Fruit fly (Drosophila melanogaster): Measurements from ENCODE around the gene Pi4KIIIalpha.

dm6 chrX:2581793-2582503 lies 42.7 kb upstream of the Pi4KIIIalpha start:
- TF ChIP-seq phol (tag; optimal IDR thresholded peaks at IDR 0.05): peak; percentile 59
- TF ChIP-seq Dp (GFP tag; optimal IDR thresholded peaks at IDR 0.05): no peak
- 0 out of 2 replicates have a peak, but pooled peaks have one; percentile 18 for TF ChIP-seq Lim3 (GFP tag; IDR thresholded peaks at IDR 0.05)
- TF ChIP-seq CG32767 (GFP tag; IDR thresholded peaks at IDR 0.05): peak; percentile 78
- peak; percentile 86 for TF ChIP-seq vvl (GFP tag; IDR thresholded peaks at IDR 0.05)
- peak; percentile 6 for TF ChIP-seq CG11723 (GFP tag; optimal IDR thresholded peaks at IDR 0.05)
- TF ChIP-seq NFAT (GFP tag; IDR thresholded peaks at IDR 0.05): peak; percentile 38
- TF ChIP-seq CG9215 (GFP tag; IDR thresholded peaks at IDR 0.05): peak; percentile 69
- no peak for TF ChIP-seq Hmx (GFP tag; optimal IDR thresholded peaks at IDR 0.05)
- peak; percentile 74 for TF ChIP-seq bcd (GFP tag; optimal IDR thresholded peaks at IDR 0.05)
- TF ChIP-seq al (GFP tag; IDR thresholded peaks at IDR 0.05): peak; percentile 46
